Worm (Caenorhabditis elegans): ENCODE results near the gene klf-3.

Gene klf-3

ce11 chrII:6661211-6661610, 44.5 kb downstream of the klf-3 start, which contains the start of gene T19D12.2:
Gene T19D12.2 (plus strand): TSS chrII:6661335.
- TF ChIP-seq klf-2 (GFP tag; conservative IDR thresholded peaks at IDR 0.05) (no peak), flt-1 (GFP tag; IDR thresholded peaks at IDR 0.05) (no peak), ref-1 (GFP tag; conservative IDR thresholded peaks at IDR 0.05) (no peak), tab-1 (GFP tag; IDR thresholded peaks at IDR 0.05) (no peak), med-1 (GFP tag; optimal IDR thresholded peaks at IDR 0.05; ENCODE audit: insufficient read depth) (no peak), T22C8.4 (GFP tag; IDR thresholded peaks at IDR 0.05) (no peak), ztf-23 (GFP tag; IDR thresholded peaks at IDR 0.05) (no peak), cog-1 (tag; optimal IDR thresholded peaks at IDR 0.05) (no peak), ztf-29 (GFP tag; IDR thresholded peaks at IDR 0.05) (no peak)

ce11 chrII:6663799-6664198, 47.1 kb downstream of the klf-3 start:
- TF ChIP-seq flt-1 (GFP tag; IDR thresholded peaks at IDR 0.05): no peak
- TF ChIP-seq cog-1 (tag; optimal IDR thresholded peaks at IDR 0.05): no peak
- TF ChIP-seq med-1 (GFP tag; optimal IDR thresholded peaks at IDR 0.05; ENCODE audit: insufficient read depth): no peak
- TF ChIP-seq tab-1 (GFP tag; IDR thresholded peaks at IDR 0.05): no peak
- no peak for TF ChIP-seq ztf-23 (GFP tag; IDR thresholded peaks at IDR 0.05)
- TF ChIP-seq klf-2 (GFP tag; conservative IDR thresholded peaks at IDR 0.05): no peak
- no peak for TF ChIP-seq ref-1 (GFP tag; conservative IDR thresholded peaks at IDR 0.05)
- TF ChIP-seq T22C8.4 (GFP tag; IDR thresholded peaks at IDR 0.05): no peak
- TF ChIP-seq ztf-29 (GFP tag; IDR thresholded peaks at IDR 0.05): no peak

ce11 chrII:6665908-6666307, 49.2 kb downstream of the klf-3 start:
- TF ChIP-seq flt-1 (GFP tag; IDR thresholded peaks at IDR 0.05): no peak
- TF ChIP-seq ref-1 (GFP tag; conservative IDR thresholded peaks at IDR 0.05): no peak
- TF ChIP-seq ztf-23 (GFP tag; IDR thresholded peaks at IDR 0.05): no peak
- no peak for TF ChIP-seq tab-1 (GFP tag; IDR thresholded peaks at IDR 0.05)
- no peak for TF ChIP-seq med-1 (GFP tag; optimal IDR thresholded peaks at IDR 0.05; ENCODE audit: insufficient read depth)
- TF ChIP-seq ztf-29 (GFP tag; IDR thresholded peaks at IDR 0.05): no peak
- no peak for TF ChIP-seq klf-2 (GFP tag; conservative IDR thresholded peaks at IDR 0.05)
- no peak for TF ChIP-seq cog-1 (tag; optimal IDR thresholded peaks at IDR 0.05)
- no peak for TF ChIP-seq T22C8.4 (GFP tag; IDR thresholded peaks at IDR 0.05)

- TF ChIP-seq ztf-23 (GFP tag; IDR thresholded peaks at IDR 0.05) (no peak), ref-1 (GFP tag; conservative IDR thresholded peaks at IDR 0.05) (no peak), med-1 (GFP tag; optimal IDR thresholded peaks at IDR 0.05; ENCODE audit: insufficient read depth) (no peak), flt-1 (GFP tag; IDR thresholded peaks at IDR 0.05) (no peak), T22C8.4 (GFP tag; IDR thresholded peaks at IDR 0.05) (no peak), cog-1 (tag; optimal IDR thresholded peaks at IDR 0.05) (no peak), tab-1 (GFP tag; IDR thresholded peaks at IDR 0.05) (no peak), ztf-29 (GFP tag; IDR thresholded peaks at IDR 0.05) (no peak), klf-2 (GFP tag; conservative IDR thresholded peaks at IDR 0.05) (no peak)
Measured at ce11 chrII:6666598-6666997, 49.9 kb downstream of the klf-3 start, which contains the start of gene T19D12.1. Gene T19D12.1 (plus strand): TSS chrII:6666898.

ce11 chrII:6667534-6667933, 50.9 kb downstream of the klf-3 start:
- TF ChIP-seq ztf-29 (GFP tag; IDR thresholded peaks at IDR 0.05) (no peak), cog-1 (tag; optimal IDR thresholded peaks at IDR 0.05) (no peak), ztf-23 (GFP tag; IDR thresholded peaks at IDR 0.05) (no peak), flt-1 (GFP tag; IDR thresholded peaks at IDR 0.05) (no peak), tab-1 (GFP tag; IDR thresholded peaks at IDR 0.05) (no peak), T22C8.4 (GFP tag; IDR thresholded peaks at IDR 0.05) (no peak), klf-2 (GFP tag; conservative IDR thresholded peaks at IDR 0.05) (no peak), med-1 (GFP tag; optimal IDR thresholded peaks at IDR 0.05; ENCODE audit: insufficient read depth) (no peak), ref-1 (GFP tag; conservative IDR thresholded peaks at IDR 0.05) (no peak)

- TF ChIP-seq ztf-23 (GFP tag; IDR thresholded peaks at IDR 0.05) (no peak), ztf-29 (GFP tag; IDR thresholded peaks at IDR 0.05) (no peak)
Measured at ce11 chrII:6668496-6668895, 51.8 kb downstream of the klf-3 start.

Measured in whole organism, midembryonic.